Worm (Caenorhabditis elegans): Measurements from ENCODE around the gene F53B1.9.

- TF ChIP-seq ztf-7 (tag; optimal IDR thresholded peaks at IDR 0.05) (no peak), jun-1 (tag; optimal IDR thresholded peaks at IDR 0.05) (no peak)
These were observed 20.4 kb upstream of the F53B1.9 start for ce11 chrX:2152062-2152461.
